Fruit fly (Drosophila melanogaster) whole organism, embryonic: ENCODE data around the gene CG12768.

ENCODE experiments used
- Adf1 ChIP-seq: fragments of 200-800 bp; sonication (Bioruptor generic); IDR thresholded peaks from 2 replicates; pipeline ENCODE4 v1.3.6; 2022; ENCODE audit warnings: missing biosample characterization, missing genetic modification characterization
- Aef1 ChIP-seq: fragments of 200-800 bp; sonication (Bioruptor generic); IDR thresholded peaks from 3 replicates; pipeline ENCODE4 v1.3.6; 2022; ENCODE audit warnings: missing biosample characterization, missing genetic modification characterization
- Asciz ChIP-seq: fragments of 200-800 bp; sonication (Bioruptor generic); optimal IDR thresholded peaks from 2 replicates; lab custom pipeline; 2017; ENCODE audit warnings: missing biosample characterization, mild to moderate bottlenecking, missing genetic modification characterization, missing genetic modification reagents
- Bdp1 ChIP-seq: fragments of 200-800 bp; sonication (Bioruptor generic); optimal IDR thresholded peaks from 3 replicates; lab custom pipeline; 2016; ENCODE audit warnings: missing biosample characterization, missing genetic modification characterization
- CG10654 ChIP-seq: fragments of 200-800 bp; sonication (Bioruptor generic); optimal IDR thresholded peaks from 2 replicates; lab custom pipeline; 2016; ENCODE audit warnings: missing biosample characterization, missing genetic modification characterization
- CG10959 ChIP-seq: fragments of 200-800 bp; sonication (Bioruptor generic); IDR thresholded peaks from 2 replicates; pipeline ENCODE4 v1.3.6; 2022; ENCODE audit warnings: missing biosample characterization, missing genetic modification characterization
- CG10979 ChIP-seq: fragments of 200-800 bp; sonication (Bioruptor generic); optimal IDR thresholded peaks from 2 replicates; lab custom pipeline; 2018; ENCODE audit warnings: missing biosample characterization, mild to moderate bottlenecking, missing genetic modification characterization, moderate library complexity
- CG11456 ChIP-seq: fragments of 200-800 bp; sonication (Bioruptor generic); IDR thresholded peaks from 3 replicates; pipeline ENCODE4 v1.3.6; 2022; ENCODE audit warnings: missing biosample characterization, missing genetic modification characterization
- CG11723 ChIP-seq: fragments of 200-800 bp; sonication (Bioruptor generic); optimal IDR thresholded peaks from 2 replicates; lab custom pipeline; 2017; ENCODE audit warnings: missing biosample characterization, mild to moderate bottlenecking, missing genetic modification characterization
- CG12769 ChIP-seq: fragments of 200-800 bp; sonication (Bioruptor generic); optimal IDR thresholded peaks from 2 replicates; lab custom pipeline; 2019; ENCODE audit warnings: missing biosample characterization, mild to moderate bottlenecking, missing genetic modification characterization, moderate library complexity
- CG13123 ChIP-seq: fragments of 200-800 bp; sonication (Bioruptor generic); optimal IDR thresholded peaks from 2 replicates; lab custom pipeline; 2016; ENCODE audit warnings: missing biosample characterization, missing genetic modification characterization
- CG13287 ChIP-seq: fragments of 200-800 bp; sonication (Bioruptor generic); IDR thresholded peaks from 2 replicates; pipeline ENCODE4 v1.3.6; 2022; ENCODE audit warnings: missing biosample characterization, missing genetic modification characterization; ENCODE audit not compliant: partially characterized antibody
- CG14050 ChIP-seq: fragments of 200-800 bp; sonication (Bioruptor generic); IDR thresholded peaks from 3 replicates; pipeline ENCODE4 v1.3.6; 2022; ENCODE audit warnings: missing biosample characterization, missing genetic modification characterization
- CG1602 ChIP-seq: fragments of 200-800 bp; sonication (Bioruptor generic); optimal IDR thresholded peaks from 3 replicates; lab custom pipeline; 2016; ENCODE audit warnings: missing biosample characterization, missing genetic modification characterization
- CG17802 ChIP-seq: fragments of 200-800 bp; sonication (Bioruptor generic); optimal IDR thresholded peaks from 2 replicates; lab custom pipeline; 2018; ENCODE audit warnings: missing biosample characterization, mild to moderate bottlenecking, missing genetic modification characterization, moderate library complexity
- CG18011 ChIP-seq: fragments of 200-800 bp; sonication (Bioruptor generic); optimal IDR thresholded peaks from 2 replicates; lab custom pipeline; 2017; ENCODE audit warnings: missing biosample characterization, missing genetic modification characterization, mild to moderate bottlenecking, moderate library complexity, missing genotype
- CG31365 ChIP-seq: fragments of 200-800 bp; sonication (Bioruptor generic); optimal IDR thresholded peaks from 2 replicates; lab custom pipeline; 2018; ENCODE audit warnings: missing biosample characterization, mild to moderate bottlenecking, missing genetic modification characterization
- CG34422 ChIP-seq: fragments of 200-800 bp; sonication (Bioruptor generic); IDR thresholded peaks from 3 replicates; pipeline ENCODE4 v1.3.6; 2022; ENCODE audit warnings: missing biosample characterization, missing genetic modification characterization
- CG3726 ChIP-seq: fragments of 200-800 bp; sonication (Bioruptor generic); IDR thresholded peaks from 3 replicates; pipeline ENCODE4, ENCODE4 v1.3.6; 2022; ENCODE audit warnings: missing biosample characterization, missing genetic modification characterization
- CG4617 ChIP-seq: fragments of 200-800 bp; sonication (Bioruptor generic); optimal IDR thresholded peaks from 3 replicates; lab custom pipeline; 2016; ENCODE audit warnings: missing biosample characterization, missing genetic modification characterization, borderline replicate concordance
- CG4820 ChIP-seq: fragments of 200-800 bp; sonication (Bioruptor generic); optimal IDR thresholded peaks from 3 replicates; lab custom pipeline; 2016; ENCODE audit warnings: missing biosample characterization, missing genetic modification characterization
- CG6791 ChIP-seq: fragments of 200-800 bp; sonication (Bioruptor generic); IDR thresholded peaks from 3 replicates; pipeline ENCODE4 v1.3.6; 2022; ENCODE audit warnings: missing biosample characterization, missing genetic modification characterization; ENCODE audit not compliant: partially characterized antibody
- CG7786 ChIP-seq: fragments of 200-800 bp; sonication (Bioruptor generic); optimal IDR thresholded peaks from 2 replicates; lab custom pipeline; 2016; ENCODE audit warnings: missing biosample characterization, missing genetic modification characterization
- CG7963 ChIP-seq: fragments of 200-800 bp; sonication (Bioruptor generic); IDR thresholded peaks from 3 replicates; pipeline ENCODE4 v1.3.6; 2022; ENCODE audit warnings: missing biosample characterization, missing genetic modification characterization; ENCODE audit not compliant: partially characterized antibody
- CG8924 ChIP-seq: fragments of 200-800 bp; optimal IDR thresholded peaks from 3 replicates; lab custom pipeline; 2019; ENCODE audit warnings: missing biosample characterization, mild to moderate bottlenecking, missing genetic modification characterization, moderate library complexity
- CG9609 ChIP-seq: fragments of 200-800 bp; sonication (Bioruptor generic); optimal IDR thresholded peaks from 3 replicates; lab custom pipeline; 2016; ENCODE audit warnings: missing biosample characterization, missing genetic modification characterization
- Dek ChIP-seq: fragments of 200-800 bp; sonication (Bioruptor generic); optimal IDR thresholded peaks from 3 replicates; lab custom pipeline; 2019; ENCODE audit warnings: missing biosample characterization, mild to moderate bottlenecking, missing genetic modification characterization, moderate library complexity
- Dip3 ChIP-seq: fragments of 200-800 bp; sonication (Bioruptor generic); optimal IDR thresholded peaks from 3 replicates; lab custom pipeline; 2016; ENCODE audit warnings: missing biosample characterization, missing genetic modification characterization
- Opbp ChIP-seq: fragments of 200-800 bp; sonication (Bioruptor generic); IDR thresholded peaks from 3 replicates; pipeline ENCODE4 v1.3.6; 2022; ENCODE audit warnings: missing biosample characterization, missing genetic modification characterization; ENCODE audit not compliant: partially characterized antibody
- PHDP ChIP-seq: fragments of 200-800 bp; sonication (Bioruptor generic); optimal IDR thresholded peaks from 3 replicates; lab custom pipeline; 2018; ENCODE audit warnings: missing biosample characterization, mild to moderate bottlenecking, missing genetic modification characterization, moderate library complexity
- Pdp1 ChIP-seq, 2 experiments: fragments of 200-800 bp; sonication (Bioruptor generic); optimal IDR thresholded peaks; 3 replicates each; lab custom pipeline; 2016; ENCODE audit warnings: missing biosample characterization in 2 of 2, missing genetic modification characterization in 2 of 2, mild to moderate bottlenecking in 1 of 2, moderate library complexity in 1 of 2
- Six4 ChIP-seq: fragments of 200-800 bp; sonication (Bioruptor generic); optimal IDR thresholded peaks from 2 replicates; lab custom pipeline; 2016; ENCODE audit warnings: missing biosample characterization, missing genetic modification characterization
- Sry-β ChIP-seq: fragments of 200-800 bp; sonication (Bioruptor generic); optimal IDR thresholded peaks from 2 replicates; lab custom pipeline; 2018; ENCODE audit warnings: missing biosample characterization, mild to moderate bottlenecking, missing genetic modification characterization, moderate library complexity
- Stat92E ChIP-seq, 3 experiments: fragments of >200 bp in 2 of 3; fragments of 200-800 bp in 1 of 3; sonication (Bioruptor generic) in 1 of 3; optimal IDR thresholded peaks; 2 replicates each; lab custom pipeline; 2017 to 2019; ENCODE audit warnings: missing biosample characterization in 3 of 3, missing genetic modification characterization in 3 of 3, mild to moderate bottlenecking in 1 of 3, moderate library complexity in 1 of 3
- ewg ChIP-seq: fragments of 200-800 bp; sonication (Bioruptor generic); optimal IDR thresholded peaks from 3 replicates; lab custom pipeline; 2017; ENCODE audit warnings: mild to moderate bottlenecking, missing biosample characterization, missing genetic modification reagents, missing genetic modification characterization
- fu2 ChIP-seq: fragments of 200-800 bp; sonication (Bioruptor generic); optimal IDR thresholded peaks from 2 replicates; lab custom pipeline; 2016; ENCODE audit warnings: missing biosample characterization, missing genetic modification characterization
- gt ChIP-seq: fragments of 200-800 bp; sonication (Bioruptor generic); IDR thresholded peaks from 2 replicates; pipeline ENCODE4 v1.3.6; 2022; ENCODE audit warnings: missing biosample characterization, missing genetic modification characterization
- lov ChIP-seq, 2 experiments: fragments of 200-800 bp in 1 of 2; fragments of >200 bp in 1 of 2; sonication (Bioruptor generic) in 1 of 2; IDR thresholded peaks in 1 of 2; optimal IDR thresholded peaks in 1 of 2; 2 replicates in 1 of 2; 3 replicates in 1 of 2; pipeline versions ENCODE4 v1.3.6 to Lab custom; 2017 to 2022; ENCODE audit warnings: missing biosample characterization in 1 of 2, missing genetic modification characterization in 1 of 2
- ro ChIP-seq: fragments of 200-800 bp; sonication (Bioruptor generic); IDR thresholded peaks from 2 replicates; pipeline ENCODE4 v1.3.6; 2022; ENCODE audit warnings: missing biosample characterization, missing genetic modification characterization
- so ChIP-seq: fragments of 200-800 bp; sonication (Bioruptor generic); IDR thresholded peaks from 3 replicates; pipeline ENCODE4 v1.3.6; 2022; ENCODE audit warnings: missing biosample characterization, missing genetic modification characterization
- sug ChIP-seq: fragments of 200-800 bp; optimal IDR thresholded peaks from 2 replicates; lab custom pipeline; 2019; ENCODE audit warnings: missing biosample characterization, mild to moderate bottlenecking, missing genetic modification characterization, moderate library complexity
- tgo ChIP-seq: fragments of 200-800 bp; sonication (Bioruptor generic); IDR thresholded peaks from 3 replicates; pipeline ENCODE4 v1.3.6; 2022; ENCODE audit warnings: missing biosample characterization, missing genetic modification characterization
- tio ChIP-seq: fragments of 200-800 bp; sonication (Bioruptor generic); optimal IDR thresholded peaks from 2 replicates; lab custom pipeline; 2017; ENCODE audit warnings: missing biosample characterization, missing genetic modification characterization, inconsistent platforms
- tna ChIP-seq: fragments of 200-800 bp; sonication (Bioruptor generic); IDR thresholded peaks from 2 replicates; pipeline ENCODE4 v1.3.6; 2022; ENCODE audit warnings: missing biosample characterization, missing genetic modification characterization; ENCODE audit not compliant: partially characterized antibody
- tup ChIP-seq: fragments of 200-800 bp; sonication (Bioruptor generic); optimal IDR thresholded peaks from 2 replicates; lab custom pipeline; 2016; ENCODE audit warnings: missing biosample characterization, mild to moderate bottlenecking, missing genetic modification characterization, moderate library complexity
- twi ChIP-seq: fragments of 200-800 bp; optimal IDR thresholded peaks from 2 replicates; lab custom pipeline; 2019; ENCODE audit warnings: missing biosample characterization, mild to moderate bottlenecking, missing genetic modification characterization, moderate library complexity
- zen ChIP-seq: fragments of 200-800 bp; sonication (Bioruptor generic); optimal IDR thresholded peaks from 3 replicates; lab custom pipeline; 2018; ENCODE audit warnings: missing biosample characterization, mild to moderate bottlenecking, missing genetic modification characterization, moderate library complexity

The CG12768 gene

dm6 chr3L:22947993-22948954 lies 38.0 kb downstream of the CG12768 start (continued):
- TF ChIP-seq CG8924 (tag; lab: Kevin White, UChicago), result peak; percentile 39
- TF ChIP-seq fu2 (GFP tag; lab: Kevin White, UChicago), result no peak
- no peak for TF ChIP-seq Six4 (GFP tag; lab: Kevin White, UChicago)
- TF ChIP-seq CG10959 (GFP tag; lab: Robert Waterston, UW), result no peak
- no peak for TF ChIP-seq Sry-β (GFP tag; lab: Kevin White, UChicago)
- TF ChIP-seq CG3726, result no peak
- no peak for TF ChIP-seq lov (optimal IDR thresholded peaks at IDR 0.05; lab: Kevin White, UChicago)
- TF ChIP-seq lov (GFP tag; IDR thresholded peaks at IDR 0.05; lab: Robert Waterston, UW), result 0 out of 3 replicates have a peak, but pooled peaks have one; percentile 49
- peak; percentile 95 for TF ChIP-seq twi (tag; lab: Kevin White, UChicago)
- TF ChIP-seq Pdp1 (GFP tag; optimal IDR thresholded peaks at IDR 0.05; lab: Kevin White, UChicago), result peak in 1 of 2 experiments; percentile 98
- no peak for TF ChIP-seq gt (GFP tag; lab: Robert Waterston, UW)
- no peak for TF ChIP-seq CG7786
- no peak for TF ChIP-seq tio (GFP tag; lab: Kevin White, UChicago)
- TF ChIP-seq sug (tag; lab: Kevin White, UChicago), result peak; percentile 52
- no peak for TF ChIP-seq CG31365 (tag; lab: Kevin White, UChicago)
- TF ChIP-seq Bdp1 (GFP tag; lab: Kevin White, UChicago), result no peak
- no peak for TF ChIP-seq so (GFP tag; lab: Robert Waterston, UW)
- TF ChIP-seq tgo (GFP tag; lab: Robert Waterston, UW), result no peak
- TF ChIP-seq CG9609, result no peak
- TF ChIP-seq CG10979 (tag; lab: Kevin White, UChicago), result no peak
- TF ChIP-seq CG13287 (GFP tag; lab: Robert Waterston, UW), result no peak
- TF ChIP-seq CG10654 (GFP tag; lab: Kevin White, UChicago), result no peak
- no peak for TF ChIP-seq CG13123 (GFP tag; lab: Kevin White, UChicago)
- TF ChIP-seq CG4820 (GFP tag; lab: Kevin White, UChicago), result no peak
- TF ChIP-seq CG4617 (GFP tag; lab: Kevin White, UChicago), result no peak
- TF ChIP-seq Dek (tag; lab: Kevin White, UChicago), result no peak
- no peak for TF ChIP-seq Stat92E (GFP tag; optimal IDR thresholded peaks at IDR 0.05; lab: Kevin White, UChicago)
- TF ChIP-seq Aef1 (GFP tag; lab: Robert Waterston, UW), result no peak
- TF ChIP-seq CG34422 (GFP tag; lab: Robert Waterston, UW), result no peak
- TF ChIP-seq CG14050 (GFP tag; lab: Robert Waterston, UW), result no peak
- no peak for TF ChIP-seq CG17802 (tag; lab: Kevin White, UChicago)
- no peak for TF ChIP-seq PHDP
- TF ChIP-seq Adf1, result peak; percentile 47; the same call in 1 of the 2 replicates
- no peak for TF ChIP-seq tup (GFP tag; lab: Kevin White, UChicago)
- no peak for TF ChIP-seq ro (GFP tag; lab: Robert Waterston, UW)
- TF ChIP-seq CG11723 (GFP tag; lab: Kevin White, UChicago), result peak; percentile 12
- no peak for TF ChIP-seq Dip3
- TF ChIP-seq CG7963 (GFP tag; lab: Robert Waterston, UW), result no peak
- TF ChIP-seq Opbp (GFP tag; lab: Robert Waterston, UW), result no peak
- no peak for TF ChIP-seq Asciz (GFP tag; lab: Kevin White, UChicago)
- 0 out of 3 replicates have a peak, but pooled peaks have one; percentile 19 for TF ChIP-seq CG6791 (GFP tag; lab: Robert Waterston, UW)
- no peak for TF ChIP-seq CG11456
- peak; percentile 17 for TF ChIP-seq CG12769 (tag; lab: Kevin White, UChicago)
- TF ChIP-seq CG18011, result no peak
- no peak for TF ChIP-seq zen
- no peak for TF ChIP-seq ewg
- TF ChIP-seq CG1602 (GFP tag; lab: Kevin White, UChicago), result no peak
- TF ChIP-seq tna (GFP tag; lab: Robert Waterston, UW), result no peak
